Worm (Caenorhabditis elegans) whole organism, early embryonic: ENCODE data around the gene miz-1.

Source experiments
- B0310.2 ChIP-seq: sonication (generic microtip); optimal IDR thresholded peaks from 2 replicates; lab custom pipeline; 2016; ENCODE audit warnings: mild to moderate bottlenecking, missing genetic modification characterization, missing compliant biosample characterization
- F13C5.2 ChIP-seq: sonication (generic microtip); optimal IDR thresholded peaks from 2 replicates; lab custom pipeline; 2017; ENCODE audit warnings: mild to moderate bottlenecking, missing genetic modification characterization, inconsistent platforms, missing compliant biosample characterization
- aly-1 ChIP-seq: sonication (generic microtip); optimal IDR thresholded peaks from 2 replicates; lab custom pipeline; 2016; ENCODE audit warnings: missing genetic modification characterization, missing compliant biosample characterization
- ama-1 ChIP-seq: fragments of 150-350 bp; optimal IDR thresholded peaks from 2 replicates; lab custom pipeline; 2014
- ceh-13 ChIP-seq: fragments of 200-800 bp; sonication (Bioruptor generic); optimal IDR thresholded peaks from 2 replicates; lab custom pipeline; 2018; ENCODE audit warnings: mild to moderate bottlenecking, missing genetic modification characterization, missing compliant biosample characterization
- ceh-36 ChIP-seq: sonication (generic microtip); optimal IDR thresholded peaks from 2 replicates; lab custom pipeline; 2016; ENCODE audit warnings: missing genetic modification characterization, inconsistent platforms, missing compliant biosample characterization
- ets-7 ChIP-seq: sonication (generic microtip); optimal IDR thresholded peaks from 2 replicates; lab custom pipeline; 2016; ENCODE audit warnings: missing genotype, missing genetic modification characterization, missing compliant biosample characterization
- flt-1 ChIP-seq: fragments of 200-800 bp; sonication (Bioruptor generic); IDR thresholded peaks from 2 replicates; pipeline ENCODE4 v1.3.6; 2022; ENCODE audit warnings: missing genetic modification characterization, missing compliant biosample characterization
- hmbx-1 ChIP-seq: sonication (generic microtip); optimal IDR thresholded peaks from 2 replicates; lab custom pipeline; 2016; ENCODE audit warnings: mild to moderate bottlenecking, missing genetic modification characterization, missing compliant biosample characterization
- hmg-4 ChIP-seq: fragments of 200-800 bp; sonication (Bioruptor generic); optimal IDR thresholded peaks from 2 replicates; lab custom pipeline; 2018; ENCODE audit warnings: mild to moderate bottlenecking, missing genetic modification characterization, missing compliant biosample characterization
- hnd-1 ChIP-seq: sonication (generic microtip); optimal IDR thresholded peaks from 2 replicates; lab custom pipeline; 2016; ENCODE audit warnings: missing genetic modification characterization, missing compliant biosample characterization
- pes-1 ChIP-seq: fragments of 200-800 bp; sonication (Bioruptor generic); IDR thresholded peaks from 2 replicates; pipeline ENCODE4 v1.3.6; 2022; ENCODE audit warnings: missing genetic modification reagents, missing genetic modification characterization, missing compliant biosample characterization
- scrt-1 ChIP-seq: fragments of 200-800 bp; sonication (Bioruptor generic); IDR thresholded peaks from 2 replicates; pipeline ENCODE4 v1.3.6; 2022; ENCODE audit warnings: missing genetic modification characterization, missing compliant biosample characterization
- sea-1 ChIP-seq: fragments of 200-800 bp; sonication (Bioruptor generic); conservative IDR thresholded peaks from 2 replicates; pipeline ENCODE4 v1.3.6; 2022; ENCODE audit warnings: missing genetic modification characterization, missing compliant biosample characterization
- tbx-11 ChIP-seq: fragments of 200-800 bp; sonication (Bioruptor generic); IDR thresholded peaks from 2 replicates; pipeline ENCODE4 v1.3.6; 2022; ENCODE audit warnings: missing genetic modification characterization, missing compliant biosample characterization
- tbx-37 ChIP-seq: fragments of 200-800 bp; sonication (Bioruptor generic); conservative IDR thresholded peaks from 2 replicates; pipeline ENCODE4 v1.3.6; 2022; ENCODE audit warnings: missing genetic modification reagents, missing genetic modification characterization, missing compliant biosample characterization
- tra-4 ChIP-seq: sonication (generic microtip); optimal IDR thresholded peaks from 2 replicates; lab custom pipeline; 2017; ENCODE audit warnings: missing genetic modification characterization, missing compliant biosample characterization

The miz-1 gene

ce11 chrIV:10781346-10781745, 30.9 kb upstream of the miz-1 start:
- TF ChIP-seq ama-1 (lab: Kevin White, UChicago), result no peak
- TF ChIP-seq tra-4 (tag; lab: Kevin White, UChicago), result no peak
- TF ChIP-seq tbx-37 (GFP tag; lab: Robert Waterston, UW), result no peak
- no peak for TF ChIP-seq sea-1 (GFP tag; lab: Robert Waterston, UW)
- no peak for TF ChIP-seq flt-1 (GFP tag; lab: Robert Waterston, UW)
- no peak for TF ChIP-seq aly-1 (tag; lab: Kevin White, UChicago)
- no peak for TF ChIP-seq hmbx-1 (tag; lab: Kevin White, UChicago)
- no peak for TF ChIP-seq scrt-1 (GFP tag; lab: Robert Waterston, UW)
- no peak for TF ChIP-seq B0310.2 (tag; lab: Kevin White, UChicago)

ce11 chrIV:10782014-10782413, 30.2 kb upstream of the miz-1 start:
- no peak for TF ChIP-seq ceh-36 (tag; lab: Kevin White, UChicago)
- no peak for TF ChIP-seq ama-1 (lab: Kevin White, UChicago)

- TF ChIP-seq sea-1 (GFP tag; lab: Robert Waterston, UW) (no peak), tbx-37 (GFP tag; lab: Robert Waterston, UW) (no peak), scrt-1 (GFP tag; lab: Robert Waterston, UW) (no peak), hmbx-1 (tag; lab: Kevin White, UChicago) (no peak), F13C5.2 (tag; lab: Kevin White, UChicago) (no peak), hmg-4 (GFP tag; lab: Kevin White, UChicago) (no peak), pes-1 (GFP tag; lab: Robert Waterston, UW) (no peak), tbx-11 (GFP tag; lab: Robert Waterston, UW) (no peak), B0310.2 (tag; lab: Kevin White, UChicago) (no peak), flt-1 (GFP tag; lab: Robert Waterston, UW) (no peak), aly-1 (tag; lab: Kevin White, UChicago) (no peak), ceh-13 (GFP tag; lab: Kevin White, UChicago) (no peak), tra-4 (tag; lab: Kevin White, UChicago) (no peak), hnd-1 (no peak), ama-1 (lab: Kevin White, UChicago) (no peak)
These were observed 28.1 kb upstream of the miz-1 start for ce11 chrIV:10784085-10784484.

ce11 chrIV:10786731-10787130, 25.5 kb upstream of the miz-1 start, which contains the start of gene srd-7:
Gene srd-7 (minus strand): TSS chrIV:10786831.
- TF ChIP-seq sea-1 (GFP tag; lab: Robert Waterston, UW) (no peak), B0310.2 (tag; lab: Kevin White, UChicago) (no peak), hmg-4 (GFP tag; lab: Kevin White, UChicago) (no peak), F13C5.2 (tag; lab: Kevin White, UChicago) (no peak), pes-1 (GFP tag; lab: Robert Waterston, UW) (no peak), tra-4 (tag; lab: Kevin White, UChicago) (no peak), scrt-1 (GFP tag; lab: Robert Waterston, UW) (no peak), hnd-1 (no peak), tbx-11 (GFP tag; lab: Robert Waterston, UW) (no peak), ceh-36 (tag; lab: Kevin White, UChicago) (no peak), flt-1 (GFP tag; lab: Robert Waterston, UW) (no peak), tbx-37 (GFP tag; lab: Robert Waterston, UW) (no peak), ceh-13 (GFP tag; lab: Kevin White, UChicago) (no peak), hmbx-1 (tag; lab: Kevin White, UChicago) (no peak), ets-7 (tag; lab: Kevin White, UChicago) (no peak), ama-1 (lab: Kevin White, UChicago) (no peak), aly-1 (tag; lab: Kevin White, UChicago) (no peak)

- no peak for TF ChIP-seq ama-1 (lab: Kevin White, UChicago)
These were observed 21.8 kb upstream of the miz-1 start, which contains the start of gene pept-2 for ce11 chrIV:10790353-10790752. Gene pept-2 (plus strand): TSS chrIV:10790653.

- no peak for TF ChIP-seq tra-4 (tag; lab: Kevin White, UChicago)
- TF ChIP-seq aly-1 (tag; lab: Kevin White, UChicago), result no peak
- TF ChIP-seq tbx-37 (GFP tag; lab: Robert Waterston, UW), result no peak
- TF ChIP-seq pes-1 (GFP tag; lab: Robert Waterston, UW), result no peak
- no peak for TF ChIP-seq ets-7 (tag; lab: Kevin White, UChicago)
- TF ChIP-seq sea-1 (GFP tag; lab: Robert Waterston, UW), result no peak
- TF ChIP-seq ama-1 (lab: Kevin White, UChicago), result no peak
- TF ChIP-seq hnd-1, result no peak
- no peak for TF ChIP-seq ceh-13 (GFP tag; lab: Kevin White, UChicago)
- no peak for TF ChIP-seq ceh-36 (tag; lab: Kevin White, UChicago)
- TF ChIP-seq hmg-4 (GFP tag; lab: Kevin White, UChicago), result no peak
- TF ChIP-seq F13C5.2 (tag; lab: Kevin White, UChicago), result no peak
- no peak for TF ChIP-seq hmbx-1 (tag; lab: Kevin White, UChicago)
- TF ChIP-seq B0310.2 (tag; lab: Kevin White, UChicago), result no peak
- no peak for TF ChIP-seq scrt-1 (GFP tag; lab: Robert Waterston, UW)
- TF ChIP-seq flt-1 (GFP tag; lab: Robert Waterston, UW), result no peak
- TF ChIP-seq tbx-11 (GFP tag; lab: Robert Waterston, UW), result no peak
These were observed 16.5 kb upstream of the miz-1 start for ce11 chrIV:10795678-10796077.

- TF ChIP-seq tbx-37 (GFP tag; lab: Robert Waterston, UW), result no peak
- TF ChIP-seq flt-1 (GFP tag; lab: Robert Waterston, UW), result no peak
- no peak for TF ChIP-seq hmbx-1 (tag; lab: Kevin White, UChicago)
- TF ChIP-seq B0310.2 (tag; lab: Kevin White, UChicago), result no peak
- TF ChIP-seq F13C5.2 (tag; lab: Kevin White, UChicago), result no peak
- TF ChIP-seq pes-1 (GFP tag; lab: Robert Waterston, UW), result no peak
- TF ChIP-seq hmg-4 (GFP tag; lab: Kevin White, UChicago), result no peak
- TF ChIP-seq ets-7 (tag; lab: Kevin White, UChicago), result no peak
- no peak for TF ChIP-seq aly-1 (tag; lab: Kevin White, UChicago)
- TF ChIP-seq scrt-1 (GFP tag; lab: Robert Waterston, UW), result no peak
- no peak for TF ChIP-seq ama-1 (lab: Kevin White, UChicago)
- TF ChIP-seq ceh-13 (GFP tag; lab: Kevin White, UChicago), result no peak
- no peak for TF ChIP-seq hnd-1
- no peak for TF ChIP-seq ceh-36 (tag; lab: Kevin White, UChicago)
These were observed 15.5 kb upstream of the miz-1 start for ce11 chrIV:10796707-10797106.
